Fruit fly (Drosophila melanogaster) whole organism, prepupa: Measurements from ENCODE around the gene Vha16-2.
A peak's percentile ranks its signal among the peaks of the same experiment; 100 is the strongest.

Experiments used
- Blimp-1 ChIP-seq: fragments of 200-800 bp; sonication (Bioruptor generic); optimal IDR thresholded peaks from 3 replicates; lab custom pipeline; 2017; ENCODE audit warnings: missing biosample characterization, missing genetic modification characterization, mild to moderate bottlenecking, moderate library complexity, missing genetic modification reagents
- CG10631 ChIP-seq: fragments of 200-800 bp; sonication (Bioruptor generic); optimal IDR thresholded peaks from 2 replicates; lab custom pipeline; 2016; ENCODE audit warnings: missing biosample characterization, missing genetic modification characterization
- CG10669 ChIP-seq: fragments of 200-800 bp; sonication (Bioruptor generic); optimal IDR thresholded peaks from 3 replicates; lab custom pipeline; 2018; ENCODE audit warnings: missing biosample characterization, mild to moderate bottlenecking, missing genetic modification characterization, moderate library complexity
- CG11294 ChIP-seq: fragments of 200-800 bp; sonication (Bioruptor generic); IDR thresholded peaks from 2 replicates; pipeline ENCODE4 v1.3.6; 2022; ENCODE audit warnings: missing biosample characterization, missing genetic modification characterization
- CG11902 ChIP-seq: fragments of 200-800 bp; sonication (Bioruptor generic); optimal IDR thresholded peaks from 3 replicates; lab custom pipeline; 2016; ENCODE audit warnings: missing biosample characterization, missing genetic modification characterization
- CG1621 ChIP-seq: fragments of 200-800 bp; sonication (Bioruptor generic); optimal IDR thresholded peaks from 3 replicates; lab custom pipeline; 2018; ENCODE audit warnings: missing biosample characterization, mild to moderate bottlenecking, missing genetic modification characterization
- CG3032 ChIP-seq: fragments of 200-800 bp; optimal IDR thresholded peaks from 2 replicates; lab custom pipeline; 2019; ENCODE audit warnings: missing biosample characterization, mild to moderate bottlenecking, missing genetic modification characterization, moderate library complexity
- CG32006 ChIP-seq: fragments of 200-800 bp; sonication (Bioruptor generic); optimal IDR thresholded peaks from 3 replicates; lab custom pipeline; 2017; ENCODE audit warnings: missing biosample characterization, mild to moderate bottlenecking, missing genetic modification characterization
- CG34406 ChIP-seq: fragments of 200-800 bp; sonication (Bioruptor generic); optimal IDR thresholded peaks from 3 replicates; lab custom pipeline; 2016; ENCODE audit warnings: missing biosample characterization, missing genetic modification characterization
- CG3919 ChIP-seq: fragments of 200-800 bp; sonication (Bioruptor generic); optimal IDR thresholded peaks from 3 replicates; lab custom pipeline; 2016; ENCODE audit warnings: missing biosample characterization, missing genetic modification characterization
- CG6163 ChIP-seq: fragments of 200-800 bp; sonication (Bioruptor generic); IDR thresholded peaks from 3 replicates; pipeline ENCODE4 v1.3.6; 2022; ENCODE audit warnings: missing biosample characterization, missing genetic modification characterization
- CG6276 ChIP-seq: fragments of 200-800 bp; sonication (Bioruptor generic); optimal IDR thresholded peaks from 2 replicates; lab custom pipeline; 2017; ENCODE audit warnings: missing biosample characterization, mild to moderate bottlenecking, missing genetic modification characterization
- CG6792 ChIP-seq: fragments of 200-800 bp; sonication (Bioruptor generic); optimal IDR thresholded peaks from 3 replicates; lab custom pipeline; 2016; ENCODE audit warnings: missing biosample characterization, missing genetic modification characterization
- CG6808 ChIP-seq: fragments of 200-800 bp; sonication (Bioruptor generic); optimal IDR thresholded peaks from 3 replicates; lab custom pipeline; 2017; ENCODE audit warnings: missing biosample characterization, missing genetic modification characterization, mild to moderate bottlenecking, moderate library complexity, missing genetic modification reagents
- CG6854 ChIP-seq: fragments of 200-800 bp; sonication (Bioruptor generic); optimal IDR thresholded peaks from 2 replicates; lab custom pipeline; 2017; ENCODE audit warnings: missing biosample characterization, mild to moderate bottlenecking, missing genetic modification characterization
- CG7368 ChIP-seq: fragments of 200-800 bp; sonication (Bioruptor generic); optimal IDR thresholded peaks from 3 replicates; lab custom pipeline; 2016; ENCODE audit warnings: missing biosample characterization, missing genetic modification characterization
- CG8119 ChIP-seq: fragments of 200-800 bp; sonication (Bioruptor generic); IDR thresholded peaks from 3 replicates; pipeline ENCODE4 v1.3.6; 2022; ENCODE audit warnings: missing biosample characterization, missing genetic modification characterization
- CG8319 ChIP-seq: fragments of 200-800 bp; sonication (Bioruptor generic); optimal IDR thresholded peaks from 3 replicates; lab custom pipeline; 2016; ENCODE audit warnings: missing biosample characterization, missing genetic modification characterization
- CG8632 ChIP-seq: fragments of 200-800 bp; sonication (Bioruptor generic); optimal IDR thresholded peaks from 3 replicates; lab custom pipeline; 2016; ENCODE audit warnings: missing biosample characterization, missing genetic modification characterization
- CG9139 ChIP-seq: fragments of 200-800 bp; sonication (Bioruptor generic); optimal IDR thresholded peaks from 3 replicates; lab custom pipeline; 2017; ENCODE audit warnings: missing biosample characterization, mild to moderate bottlenecking, missing genetic modification characterization
- Eip78C ChIP-seq: fragments of 200-800 bp; sonication (Bioruptor generic); peaks from one replicate; lab custom pipeline; 2016; ENCODE audit warnings: missing biosample characterization, missing genetic modification characterization
- Ets21C ChIP-seq: fragments of 200-800 bp; sonication (Bioruptor generic); optimal IDR thresholded peaks from 3 replicates; lab custom pipeline; 2016; ENCODE audit warnings: missing biosample characterization, missing genetic modification characterization
- Ets96B ChIP-seq: fragments of 200-800 bp; optimal IDR thresholded peaks from 2 replicates; lab custom pipeline; 2019; ENCODE audit warnings: missing biosample characterization, mild to moderate bottlenecking, missing genetic modification characterization, moderate library complexity
- Gug ChIP-seq: fragments of 200-800 bp; sonication (Bioruptor generic); IDR thresholded peaks from 2 replicates; pipeline ENCODE4 v1.3.6; 2022; ENCODE audit warnings: missing biosample characterization, missing genetic modification characterization
- Hr38 ChIP-seq: sonication (Bioruptor generic); optimal IDR thresholded peaks from 2 replicates; lab custom pipeline; 2016; ENCODE audit warnings: missing biosample characterization, missing genetic modification characterization
- Hr39 ChIP-seq: fragments of 200-800 bp; sonication (Bioruptor generic); optimal IDR thresholded peaks from 2 replicates; lab custom pipeline; 2016; ENCODE audit warnings: missing biosample characterization, missing genetic modification characterization
- Hr4 ChIP-seq: fragments of 200-800 bp; sonication (Bioruptor generic); optimal IDR thresholded peaks from 3 replicates; lab custom pipeline; 2016; ENCODE audit warnings: missing biosample characterization, missing genetic modification characterization
- Lpt ChIP-seq: fragments of 200-800 bp; sonication (Bioruptor generic); optimal IDR thresholded peaks from 3 replicates; lab custom pipeline; 2016; ENCODE audit warnings: missing biosample characterization, missing genetic modification characterization
- Met ChIP-seq: fragments of 200-800 bp; sonication (Bioruptor generic); optimal IDR thresholded peaks from 3 replicates; lab custom pipeline; 2016; ENCODE audit warnings: missing biosample characterization, missing genetic modification characterization
- OdsH ChIP-seq: fragments of 200-800 bp; sonication (Bioruptor generic); optimal IDR thresholded peaks from 3 replicates; lab custom pipeline; 2016; ENCODE audit warnings: missing biosample characterization, missing genetic modification characterization
- Smox ChIP-seq: fragments of 200-800 bp; sonication (Bioruptor generic); optimal IDR thresholded peaks from 3 replicates; lab custom pipeline; 2016; ENCODE audit warnings: missing biosample characterization, missing genetic modification characterization
- Sox102F ChIP-seq: fragments of 200-800 bp; sonication (Bioruptor generic); optimal IDR thresholded peaks from 2 replicates; lab custom pipeline; 2016; ENCODE audit warnings: missing biosample characterization, mild to moderate bottlenecking, missing genetic modification characterization
- Sox14 ChIP-seq: fragments of 200-800 bp; sonication (Bioruptor generic); optimal IDR thresholded peaks from 3 replicates; lab custom pipeline; 2016; ENCODE audit warnings: missing biosample characterization, missing genetic modification characterization
- Sox15 ChIP-seq: fragments of 200-800 bp; sonication (Bioruptor generic); optimal IDR thresholded peaks from 3 replicates; lab custom pipeline; 2016; ENCODE audit warnings: missing biosample characterization, missing genetic modification characterization
- achi ChIP-seq: fragments of 200-800 bp; sonication (Bioruptor generic); optimal IDR thresholded peaks from 3 replicates; lab custom pipeline; 2016; ENCODE audit warnings: missing biosample characterization, missing genetic modification characterization
- acj6 ChIP-seq: fragments of 200-800 bp; sonication (Bioruptor generic); optimal IDR thresholded peaks from 3 replicates; lab custom pipeline; 2016; ENCODE audit warnings: missing biosample characterization, missing genetic modification characterization
- cyc ChIP-seq: fragments of 200-800 bp; sonication (Bioruptor generic); optimal IDR thresholded peaks from 3 replicates; lab custom pipeline; 2016; ENCODE audit warnings: missing biosample characterization, missing genetic modification characterization
- dac ChIP-seq: fragments of 200-800 bp; sonication (Bioruptor generic); optimal IDR thresholded peaks from 2 replicates; lab custom pipeline; 2017; ENCODE audit warnings: missing biosample characterization, mild to moderate bottlenecking, missing genetic modification characterization
- dsx ChIP-seq: fragments of 200-800 bp; optimal IDR thresholded peaks from 3 replicates; lab custom pipeline; 2019; ENCODE audit warnings: missing biosample characterization, mild to moderate bottlenecking, missing genetic modification characterization, moderate library complexity; ENCODE audit not compliant: poor library complexity, severe bottlenecking
- esn ChIP-seq: fragments of 200-800 bp; sonication (Bioruptor generic); optimal IDR thresholded peaks from 2 replicates; lab custom pipeline; 2016; ENCODE audit warnings: missing biosample characterization, mild to moderate bottlenecking, missing genetic modification characterization, moderate library complexity
- fd59A ChIP-seq: fragments of 200-800 bp; sonication (Bioruptor generic); optimal IDR thresholded peaks from 2 replicates; lab custom pipeline; 2017; ENCODE audit warnings: missing biosample characterization, mild to moderate bottlenecking, missing genetic modification characterization, missing genetic modification reagents
- fd85E ChIP-seq: fragments of 200-800 bp; sonication (Bioruptor generic); optimal IDR thresholded peaks from 3 replicates; lab custom pipeline; 2016; ENCODE audit warnings: missing biosample characterization, missing genetic modification characterization
- fkh ChIP-seq: fragments of 200-800 bp; sonication (Bioruptor generic); optimal IDR thresholded peaks from 3 replicates; lab custom pipeline; 2017; ENCODE audit warnings: missing biosample characterization, mild to moderate bottlenecking, missing genetic modification characterization, moderate library complexity
- lz ChIP-seq: fragments of 200-800 bp; sonication (Bioruptor generic); optimal IDR thresholded peaks from 3 replicates; lab custom pipeline; 2016; ENCODE audit warnings: missing biosample characterization, missing genetic modification characterization
- net ChIP-seq: fragments of 200-800 bp; sonication (Bioruptor generic); optimal IDR thresholded peaks from 3 replicates; lab custom pipeline; 2016; ENCODE audit warnings: missing biosample characterization, missing genetic modification characterization
- pdm3 ChIP-seq: fragments of 200-800 bp; sonication (Bioruptor generic); optimal IDR thresholded peaks from 3 replicates; lab custom pipeline; 2016; ENCODE audit warnings: missing biosample characterization, missing genetic modification characterization
- salr ChIP-seq, 2 experiments: fragments of 200-800 bp; sonication (Bioruptor generic); optimal IDR thresholded peaks; 3 replicates each; lab custom pipeline; 2016 to 2018; ENCODE audit warnings: missing biosample characterization in 2 of 2, missing genetic modification characterization in 2 of 2, mild to moderate bottlenecking in 1 of 2
- spab ChIP-seq: fragments of 200-800 bp; sonication (Bioruptor generic); optimal IDR thresholded peaks from 2 replicates; lab custom pipeline; 2017; ENCODE audit warnings: missing biosample characterization, mild to moderate bottlenecking, missing genetic modification characterization, missing genetic modification reagents
- ss ChIP-seq, 2 experiments: fragments of 200-800 bp; sonication (Bioruptor generic); optimal IDR thresholded peaks; 2 replicates in 1 of 2; 3 replicates in 1 of 2; lab custom pipeline; 2017 to 2018; ENCODE audit warnings: mild to moderate bottlenecking in 2 of 2, missing biosample characterization in 2 of 2, missing genetic modification characterization in 2 of 2, moderate library complexity in 1 of 2
- topi ChIP-seq: fragments of 200-800 bp; sonication (Bioruptor generic); optimal IDR thresholded peaks from 3 replicates; lab custom pipeline; 2016; ENCODE audit warnings: missing biosample characterization, missing genetic modification characterization
- vri ChIP-seq: fragments of 200-800 bp; sonication (Bioruptor generic); optimal IDR thresholded peaks from 3 replicates; lab custom pipeline; 2016; ENCODE audit warnings: missing biosample characterization, mild to moderate bottlenecking, missing genetic modification characterization

The Vha16-2 gene

dm6 chr3L:11485956-11486609 lies 11.3 kb downstream of the Vha16-2 start:
- TF ChIP-seq Eip78C (GFP tag; lab: Kevin White, UChicago) (peak; percentile 78), esn (GFP tag; lab: Kevin White, UChicago) (peak; percentile 46), CG6854 (GFP tag; lab: Kevin White, UChicago) (no peak), OdsH (GFP tag; lab: Kevin White, UChicago) (peak; percentile 41), Hr38 (GFP tag; lab: Kevin White, UChicago) (no peak), acj6 (peak; percentile 42), net (GFP tag; lab: Kevin White, UChicago) (no peak), Hr4 (GFP tag; lab: Kevin White, UChicago) (peak; percentile 39), fkh (no peak), dac (GFP tag; lab: Kevin White, UChicago) (no peak), fd85E (GFP tag; lab: Kevin White, UChicago) (no peak), cyc (no peak), Ets21C (GFP tag; lab: Kevin White, UChicago) (no peak), CG1621 (tag; lab: Kevin White, UChicago) (no peak), dsx (GFP tag; lab: Kevin White, UChicago) (no peak), Sox15 (GFP tag; lab: Kevin White, UChicago) (peak; percentile 10), CG32006 (GFP tag; lab: Kevin White, UChicago) (peak; percentile 31), ss (GFP tag; optimal IDR thresholded peaks at IDR 0.05; lab: Kevin White, UChicago) (no peak), Blimp-1 (GFP tag; lab: Kevin White, UChicago) (no peak), Sox102F (GFP tag; lab: Kevin White, UChicago) (no peak), lz (GFP tag; lab: Kevin White, UChicago) (peak; percentile 3), CG10631 (peak; percentile 4), CG9139 (GFP tag; lab: Kevin White, UChicago) (no peak), Hr39 (GFP tag; lab: Kevin White, UChicago) (peak; percentile 22), pdm3 (GFP tag; lab: Kevin White, UChicago) (peak; percentile 12), CG6792 (GFP tag; lab: Kevin White, UChicago) (peak; percentile 10), Ets96B (tag; lab: Kevin White, UChicago) (peak; percentile 2), topi (GFP tag; lab: Kevin White, UChicago) (peak; percentile 9), CG6163 (peak; percentile 34; the same call in 1 of the 3 replicates), Gug (no peak), CG8319 (GFP tag; lab: Kevin White, UChicago) (peak; percentile 11), Sox14 (GFP tag; lab: Kevin White, UChicago) (no peak), CG11294 (GFP tag; lab: Robert Waterston, UW) (no peak), achi (peak; percentile 27), CG11902 (GFP tag; lab: Kevin White, UChicago) (no peak), fd59A (GFP tag; lab: Kevin White, UChicago) (no peak), Smox (peak; percentile 1), CG6276 (GFP tag; lab: Kevin White, UChicago) (no peak), CG8632 (GFP tag; lab: Kevin White, UChicago) (peak; percentile 22), CG10669 (peak; percentile 12), CG34406 (peak; percentile 4), CG8119 (GFP tag; lab: Robert Waterston, UW) (peak; percentile 28; the same call in 1 of the 3 replicates), salr (GFP tag; optimal IDR thresholded peaks at IDR 0.05; lab: Kevin White, UChicago) (peak in 1 of 2 experiments; percentile 14), Met (peak; percentile 47), Lpt (GFP tag; lab: Kevin White, UChicago) (no peak), CG3032 (tag; lab: Kevin White, UChicago) (no peak), spab (no peak), CG3919 (GFP tag; lab: Kevin White, UChicago) (no peak), vri (GFP tag; lab: Kevin White, UChicago) (no peak), CG6808 (GFP tag; lab: Kevin White, UChicago) (no peak), CG7368 (GFP tag; lab: Kevin White, UChicago) (no peak)
